Fruit fly (Drosophila melanogaster) Kc167 (cell line): ENCODE data around the gene Ranbp16.

Experiments
- Myc ChIP-seq: fragments of >200 bp; optimal IDR thresholded peaks from 2 replicates; lab custom pipeline; 2017; ENCODE audit warnings: missing external identifiers
- Sin3A ChIP-seq: fragments of >200 bp; optimal IDR thresholded peaks from 2 replicates; lab custom pipeline; 2018; ENCODE audit warnings: missing external identifiers
- h ChIP-seq: fragments of >200 bp; optimal IDR thresholded peaks from 3 replicates; lab custom pipeline; 2018; ENCODE audit warnings: missing external identifiers
- insv ChIP-seq: fragments of >200 bp; optimal IDR thresholded peaks from 3 replicates; lab custom pipeline; 2018; ENCODE audit warnings: missing external identifiers
- psq ChIP-seq: fragments of >200 bp; optimal IDR thresholded peaks from 2 replicates; lab custom pipeline; 2017; ENCODE audit warnings: missing external identifiers
- ttk ChIP-seq: sonication (Bioruptor generic); optimal IDR thresholded peaks from 2 replicates; lab custom pipeline; 2017; ENCODE audit warnings: missing external identifiers

Ranbp16 gene

dm6 chrX:15933504-15934225 is at the start of gene Ranbp16:
Gene Ranbp16, minus strand, starts transcription at chrX:15933867.
- TF ChIP-seq insv (lab: Kevin White, UChicago) (no peak), Sin3A (no peak), h (lab: Kevin White, UChicago) (no peak), Myc (lab: Kevin White, UChicago) (no peak), ttk (lab: Kevin White, UChicago) (no peak), psq (no peak)

dm6 chrX:15982844-15983243 is 49.2 kb upstream of the Ranbp16 start, which contains the start of gene Cep164:
Gene Cep164, minus strand, starts transcription at chrX:15982944.
- TF ChIP-seq Myc (lab: Kevin White, UChicago) = no peak
- no peak for TF ChIP-seq psq
- TF ChIP-seq Sin3A = no peak
- TF ChIP-seq h (lab: Kevin White, UChicago) = no peak
- no peak for TF ChIP-seq ttk (lab: Kevin White, UChicago)

- TF ChIP-seq h (lab: Kevin White, UChicago) (no peak), psq (no peak), Sin3A (no peak), ttk (lab: Kevin White, UChicago) (no peak), Myc (lab: Kevin White, UChicago) (no peak), insv (lab: Kevin White, UChicago) (no peak)
These were observed 42.9 kb upstream of the Ranbp16 start, which contains the start of gene CG42766 for dm6 chrX:15976568-15976967. Gene CG42766, plus strand, starts transcription at chrX:15976868.

dm6 chrX:15974125-15974524 is 40.5 kb upstream of the Ranbp16 start, which contains the start of gene Or13a:
Gene Or13a, plus strand, starts transcription at chrX:15974425.
- TF ChIP-seq ttk (lab: Kevin White, UChicago) = no peak
- no peak for TF ChIP-seq insv (lab: Kevin White, UChicago)
- TF ChIP-seq Sin3A = no peak
- no peak for TF ChIP-seq psq

- TF ChIP-seq insv (lab: Kevin White, UChicago) (no peak), h (lab: Kevin White, UChicago) (no peak), Myc (lab: Kevin White, UChicago) (no peak), Sin3A (no peak), psq (no peak), ttk (lab: Kevin White, UChicago) (no peak)
These were observed 39.6 kb upstream of the Ranbp16 start, which contains the start of gene mmd for dm6 chrX:15973157-15973774. Gene mmd, minus strand, starts transcription at chrX:15973159.

- TF ChIP-seq h (lab: Kevin White, UChicago) (no peak), Sin3A (no peak), psq (no peak), ttk (lab: Kevin White, UChicago) (no peak), insv (lab: Kevin White, UChicago) (no peak), Myc (lab: Kevin White, UChicago) (no peak)
These were observed 37.9 kb upstream of the Ranbp16 start for dm6 chrX:15971574-15971973.

- TF ChIP-seq ttk (lab: Kevin White, UChicago) = no peak
- no peak for TF ChIP-seq h (lab: Kevin White, UChicago)
- no peak for TF ChIP-seq insv (lab: Kevin White, UChicago)
- TF ChIP-seq psq = no peak
- no peak for TF ChIP-seq Myc (lab: Kevin White, UChicago)
- no peak for TF ChIP-seq Sin3A
These were observed 35.9 kb upstream of the Ranbp16 start for dm6 chrX:15969577-15969976.

dm6 chrX:15950056-15950455 is 16.4 kb upstream of the Ranbp16 start:
- TF ChIP-seq ttk (lab: Kevin White, UChicago) (no peak), Myc (lab: Kevin White, UChicago) (no peak), insv (lab: Kevin White, UChicago) (no peak), h (lab: Kevin White, UChicago) (no peak), Sin3A (no peak), psq (no peak)

- TF ChIP-seq ttk (lab: Kevin White, UChicago) (no peak), Myc (lab: Kevin White, UChicago) (no peak), Sin3A (no peak), psq (no peak), insv (lab: Kevin White, UChicago) (no peak), h (lab: Kevin White, UChicago) (no peak)
These were observed 11.2 kb upstream of the Ranbp16 start, which contains the start of gene Rrp47 for dm6 chrX:15944735-15945323. Gene Rrp47, plus strand, starts transcription at chrX:15944897.

- TF ChIP-seq h (lab: Kevin White, UChicago) (no peak), ttk (lab: Kevin White, UChicago) (no peak), psq (no peak), Myc (lab: Kevin White, UChicago) (no peak), insv (lab: Kevin White, UChicago) (no peak), Sin3A (no peak)
These were observed 7.9 kb upstream of the Ranbp16 start for dm6 chrX:15941527-15941926.

dm6 chrX:15940956-15941246 is 7.2 kb upstream of the Ranbp16 start, which contains the start of gene CG8924:
Gene CG8924, plus strand, starts transcription at chrX:15941077.
- no peak for TF ChIP-seq ttk (lab: Kevin White, UChicago)
- no peak for TF ChIP-seq insv (lab: Kevin White, UChicago)
- no peak for TF ChIP-seq Sin3A
- TF ChIP-seq h (lab: Kevin White, UChicago) = no peak
- TF ChIP-seq Myc (lab: Kevin White, UChicago) = no peak
- TF ChIP-seq psq = no peak
